Worm (Caenorhabditis elegans): ENCODE data around the gene C32B5.18.

The C32B5.18 gene

ce11 chrII:915206-915605 lies 45.1 kb upstream of the C32B5.18 start (continued):
- TF ChIP-seq nhr-11 (tag; optimal IDR thresholded peaks at IDR 0.05) (no peak), ceh-20 (GFP tag; IDR thresholded peaks at IDR 0.05) (peak; percentile 42; the same call in 1 of the 2 replicates), nhr-77 (tag; optimal IDR thresholded peaks at IDR 0.05) (peak; percentile 95), lin-38 (GFP tag; IDR thresholded peaks at IDR 0.05) (no peak), T26A8.4 (GFP tag; IDR thresholded peaks at IDR 0.05) (no peak), Y105C5A.15 (GFP tag; IDR thresholded peaks at IDR 0.05) (no peak), spr-1 (tag; optimal IDR thresholded peaks at IDR 0.05) (no peak), ces-1 (GFP tag; optimal IDR thresholded peaks at IDR 0.05) (no peak), zag-1 (tag; optimal IDR thresholded peaks at IDR 0.05) (no peak)

ce11 chrII:915780-916179 lies 44.5 kb upstream of the C32B5.18 start, which contains the start of gene fbxc-29:
Gene fbxc-29 (plus strand): TSS chrII:916080.
- TF ChIP-seq mes-2 (tag; optimal IDR thresholded peaks at IDR 0.05; ENCODE audit: poor library complexity, severe bottlenecking): no peak
- TF ChIP-seq saeg-2 (GFP tag; IDR thresholded peaks at IDR 0.05): no peak

ce11 chrII:917324-917723 lies 43.0 kb upstream of the C32B5.18 start, which contains the start of gene fbxc-30:
Gene fbxc-30 (plus strand): TSS chrII:917624.
- TF ChIP-seq attf-4 (tag; optimal IDR thresholded peaks at IDR 0.05) (no peak), ceh-44 (GFP tag; IDR thresholded peaks at IDR 0.05) (no peak), R02D3.7 (tag; optimal IDR thresholded peaks at IDR 0.05) (no peak), unc-39 (tag; optimal IDR thresholded peaks at IDR 0.05) (no peak), lin-39 (tag; optimal IDR thresholded peaks at IDR 0.05) (no peak), F10B5.3 (tag; optimal IDR thresholded peaks at IDR 0.05) (no peak), daf-8 (GFP tag; IDR thresholded peaks at IDR 0.05) (no peak), mep-1 (tag; optimal IDR thresholded peaks at IDR 0.05) (no peak), mxl-3 (GFP tag; optimal IDR thresholded peaks at IDR 0.05) (no peak), lsy-2 (tag; optimal IDR thresholded peaks at IDR 0.05) (no peak), madf-5 (GFP tag; IDR thresholded peaks at IDR 0.05) (no peak), nhr-6 (tag; optimal IDR thresholded peaks at IDR 0.05) (no peak), nhr-11 (tag; optimal IDR thresholded peaks at IDR 0.05) (no peak), vab-7 (GFP tag; IDR thresholded peaks at IDR 0.05) (no peak), unc-62 (GFP tag; optimal IDR thresholded peaks at IDR 0.05 in 1 of 2) (no peak), unc-62 (tag; optimal IDR thresholded peaks at IDR 0.05) (no peak), ceh-28 (tag; optimal IDR thresholded peaks at IDR 0.05) (no peak), lin-38 (GFP tag; IDR thresholded peaks at IDR 0.05) (no peak), nhr-25 (tag; optimal IDR thresholded peaks at IDR 0.05; ENCODE audit: borderline replicate concordance, insufficient read depth) (no peak), dve-1 (tag; optimal IDR thresholded peaks at IDR 0.05; ENCODE audit: insufficient read depth) (no peak), lim-7 (GFP tag; IDR thresholded peaks at IDR 0.05) (no peak)

- TF ChIP-seq mdl-1 (tag; optimal IDR thresholded peaks at IDR 0.05) (no peak), snpc-4 (tag; optimal IDR thresholded peaks at IDR 0.05) (no peak), tra-1 (GFP tag; IDR thresholded peaks at IDR 0.05) (no peak), ceh-32 (tag; optimal IDR thresholded peaks at IDR 0.05; ENCODE audit: poor library complexity) (no peak), tag-97 (GFP tag; IDR thresholded peaks at IDR 0.05) (no peak), nhr-42 (GFP tag; IDR thresholded peaks at IDR 0.05) (no peak), jun-1 (tag; optimal IDR thresholded peaks at IDR 0.05) (no peak), F44E2.7 (GFP tag; IDR thresholded peaks at IDR 0.05) (no peak), ces-1 (GFP tag; optimal IDR thresholded peaks at IDR 0.05) (no peak), nhr-28 (tag; optimal IDR thresholded peaks at IDR 0.05) (no peak), lin-13 (GFP tag; optimal IDR thresholded peaks at IDR 0.05) (no peak), dmd-9 (GFP tag; IDR thresholded peaks at IDR 0.05) (no peak), ctbp-1 (GFP tag; IDR thresholded peaks at IDR 0.05) (no peak), set-16 (GFP tag; IDR thresholded peaks at IDR 0.05) (no peak), nhr-102 (tag; optimal IDR thresholded peaks at IDR 0.05) (no peak)
Measured at ce11 chrII:920326-920725, 40.0 kb upstream of the C32B5.18 start.
